Fruit fly (Drosophila melanogaster) whole organism, embryonic: Measurements from ENCODE around the gene ppk20.

Experiments
- Bdp1 ChIP-seq: fragments of 200-800 bp; sonication (Bioruptor generic); optimal IDR thresholded peaks from 3 replicates; lab custom pipeline; 2016; ENCODE audit warnings: missing biosample characterization, missing genetic modification characterization
- Blimp-1 ChIP-seq: fragments of 200-800 bp; sonication (Bioruptor generic); optimal IDR thresholded peaks from 3 replicates; lab custom pipeline; 2018; ENCODE audit warnings: missing biosample characterization, missing genetic modification characterization, mild to moderate bottlenecking, moderate library complexity, missing genetic modification reagents
- CG10267 ChIP-seq: fragments of 200-800 bp; sonication (Bioruptor generic); optimal IDR thresholded peaks from 2 replicates; lab custom pipeline; 2018; ENCODE audit warnings: missing biosample characterization, mild to moderate bottlenecking, missing genetic modification characterization, moderate library complexity
- CG11723 ChIP-seq: fragments of 200-800 bp; sonication (Bioruptor generic); optimal IDR thresholded peaks from 2 replicates; lab custom pipeline; 2017; ENCODE audit warnings: missing biosample characterization, mild to moderate bottlenecking, missing genetic modification characterization
- CG12391 ChIP-seq: fragments of 200-800 bp; sonication (Bioruptor generic); optimal IDR thresholded peaks from 3 replicates; lab custom pipeline; 2018; ENCODE audit warnings: missing biosample characterization, mild to moderate bottlenecking, missing genetic modification characterization, moderate library complexity
- CG13123 ChIP-seq: fragments of 200-800 bp; sonication (Bioruptor generic); optimal IDR thresholded peaks from 2 replicates; lab custom pipeline; 2016; ENCODE audit warnings: missing biosample characterization, missing genetic modification characterization
- CG13296 ChIP-seq: fragments of 200-800 bp; sonication (Bioruptor generic); optimal IDR thresholded peaks from 3 replicates; lab custom pipeline; 2018; ENCODE audit warnings: missing biosample characterization, mild to moderate bottlenecking, missing genetic modification characterization
- CG14050 ChIP-seq: fragments of 200-800 bp; sonication (Bioruptor generic); IDR thresholded peaks from 3 replicates; pipeline ENCODE4 v1.3.6; 2022; ENCODE audit warnings: missing biosample characterization, missing genetic modification characterization
- CG1602 ChIP-seq: fragments of 200-800 bp; sonication (Bioruptor generic); optimal IDR thresholded peaks from 3 replicates; lab custom pipeline; 2016; ENCODE audit warnings: missing biosample characterization, missing genetic modification characterization
- CG17568 ChIP-seq: fragments of 200-800 bp; sonication (Bioruptor generic); optimal IDR thresholded peaks from 2 replicates; lab custom pipeline; 2018; ENCODE audit warnings: missing biosample characterization, mild to moderate bottlenecking, missing genetic modification characterization, moderate library complexity
- CG17829 ChIP-seq: fragments of 200-800 bp; optimal IDR thresholded peaks from 2 replicates; lab custom pipeline; 2019; ENCODE audit warnings: missing biosample characterization, mild to moderate bottlenecking, missing genetic modification characterization, moderate library complexity
- CG2116 ChIP-seq: fragments of 200-800 bp; sonication (Bioruptor generic); optimal IDR thresholded peaks from 3 replicates; lab custom pipeline; 2018; ENCODE audit warnings: missing biosample characterization, mild to moderate bottlenecking, missing genetic modification characterization
- CG31441 ChIP-seq: fragments of 200-800 bp; sonication (Bioruptor generic); IDR thresholded peaks from 2 replicates; pipeline ENCODE4 v1.3.6; 2022; ENCODE audit warnings: missing biosample characterization, missing genetic modification characterization
- CG34224 ChIP-seq: fragments of 200-800 bp; sonication (Bioruptor generic); IDR thresholded peaks from 3 replicates; pipeline ENCODE4 v1.3.6; 2022; ENCODE audit warnings: missing biosample characterization, missing genetic modification characterization; ENCODE audit not compliant: partially characterized antibody
- CG3995 ChIP-seq: fragments of 200-800 bp; sonication (Bioruptor generic); optimal IDR thresholded peaks from 3 replicates; lab custom pipeline; 2016; ENCODE audit warnings: missing biosample characterization, missing genetic modification characterization
- CG42726 ChIP-seq: fragments of 200-800 bp; sonication (Bioruptor generic); IDR thresholded peaks from 2 replicates; pipeline ENCODE4 v1.3.6; 2022; ENCODE audit warnings: missing biosample characterization, missing genetic modification characterization; ENCODE audit not compliant: partially characterized antibody
- CG4360 ChIP-seq: fragments of 200-800 bp; sonication (Bioruptor generic); IDR thresholded peaks from 2 replicates; pipeline ENCODE4 v1.3.6; 2022; ENCODE audit warnings: missing biosample characterization, missing genetic modification characterization
- CG4707 ChIP-seq: fragments of 200-800 bp; sonication (Bioruptor generic); optimal IDR thresholded peaks from 2 replicates; lab custom pipeline; 2018; ENCODE audit warnings: missing biosample characterization, mild to moderate bottlenecking, missing genetic modification characterization, moderate library complexity
- CG6175 ChIP-seq: fragments of 200-800 bp; sonication (Bioruptor generic); IDR thresholded peaks from 3 replicates; pipeline ENCODE4 v1.3.6; 2022; ENCODE audit warnings: missing biosample characterization, missing genetic modification characterization
- CG6272 ChIP-seq: fragments of 200-800 bp; sonication (Bioruptor generic); IDR thresholded peaks from 2 replicates; pipeline ENCODE4 v1.3.6; 2022; ENCODE audit warnings: missing biosample characterization, missing genetic modification characterization
- CG7786 ChIP-seq: fragments of 200-800 bp; sonication (Bioruptor generic); optimal IDR thresholded peaks from 2 replicates; lab custom pipeline; 2016; ENCODE audit warnings: missing biosample characterization, missing genetic modification characterization
- CG8924 ChIP-seq: fragments of 200-800 bp; optimal IDR thresholded peaks from 3 replicates; lab custom pipeline; 2019; ENCODE audit warnings: missing biosample characterization, mild to moderate bottlenecking, missing genetic modification characterization, moderate library complexity
- CG8944 ChIP-seq: fragments of 200-800 bp; sonication (Bioruptor generic); optimal IDR thresholded peaks from 3 replicates; lab custom pipeline; 2016; ENCODE audit warnings: missing biosample characterization, missing genetic modification characterization
- Doc2 ChIP-seq: fragments of 200-800 bp; sonication (Bioruptor generic); IDR thresholded peaks from 2 replicates; pipeline ENCODE4 v1.3.6; 2022; ENCODE audit warnings: missing biosample characterization, missing genetic modification characterization
- Ets65A ChIP-seq: fragments of 200-800 bp; sonication (Bioruptor generic); peaks from one replicate; lab custom pipeline; 2016; ENCODE audit warnings: missing biosample characterization, missing genetic modification characterization
- Fer2 ChIP-seq: fragments of 200-800 bp; sonication (Bioruptor generic); optimal IDR thresholded peaks from 2 replicates; lab custom pipeline; 2018; ENCODE audit warnings: missing biosample characterization, mild to moderate bottlenecking, missing genetic modification characterization, moderate library complexity
- Hmr ChIP-seq: fragments of 200-800 bp; sonication (Bioruptor generic); optimal IDR thresholded peaks from 3 replicates; lab custom pipeline; 2017; ENCODE audit warnings: mild to moderate bottlenecking, missing biosample characterization, missing genetic modification reagents, missing genetic modification characterization
- Mes4 ChIP-seq: fragments of 200-800 bp; sonication (Bioruptor generic); optimal IDR thresholded peaks from 2 replicates; lab custom pipeline; 2016; ENCODE audit warnings: missing biosample characterization, missing genetic modification characterization
- NC2β ChIP-seq: fragments of 200-800 bp; sonication (Bioruptor generic); optimal IDR thresholded peaks from 2 replicates; lab custom pipeline; 2016; ENCODE audit warnings: missing biosample characterization, missing genetic modification characterization
- NK7.1 ChIP-seq: fragments of 200-800 bp; sonication (Bioruptor generic); optimal IDR thresholded peaks from 3 replicates; lab custom pipeline; 2016; ENCODE audit warnings: missing biosample characterization, missing genetic modification characterization
- Poxn ChIP-seq: fragments of 200-800 bp; sonication (Bioruptor generic); IDR thresholded peaks from 2 replicates; pipeline ENCODE4 v1.3.6; 2022; ENCODE audit warnings: missing biosample characterization, missing genetic modification characterization
- Sry-β ChIP-seq: fragments of 200-800 bp; sonication (Bioruptor generic); optimal IDR thresholded peaks from 2 replicates; lab custom pipeline; 2018; ENCODE audit warnings: missing biosample characterization, mild to moderate bottlenecking, missing genetic modification characterization, moderate library complexity
- ac ChIP-seq: fragments of 200-800 bp; sonication (Bioruptor generic); optimal IDR thresholded peaks from 3 replicates; lab custom pipeline; 2017; ENCODE audit warnings: missing biosample characterization, mild to moderate bottlenecking, missing genetic modification characterization
- crc ChIP-seq: fragments of 200-800 bp; sonication (Bioruptor generic); optimal IDR thresholded peaks from 2 replicates; lab custom pipeline; 2016; ENCODE audit warnings: missing biosample characterization, missing genetic modification characterization
- dan ChIP-seq: fragments of 200-800 bp; sonication (Bioruptor generic); IDR thresholded peaks from 2 replicates; pipeline ENCODE4 v1.3.6; 2022; ENCODE audit warnings: missing biosample characterization, missing genetic modification characterization
- dpn ChIP-seq, 2 experiments: fragments of 200-800 bp; sonication (Bioruptor generic); optimal IDR thresholded peaks; 3 replicates each; lab custom pipeline; 2016; ENCODE audit warnings: missing biosample characterization in 2 of 2, missing genetic modification characterization in 2 of 2
- fd102C ChIP-seq: fragments of 200-800 bp; sonication (Bioruptor generic); optimal IDR thresholded peaks from 2 replicates; lab custom pipeline; 2018; ENCODE audit warnings: missing biosample characterization, mild to moderate bottlenecking, missing genetic modification characterization, moderate library complexity
- fd64A ChIP-seq: fragments of 200-800 bp; sonication (Bioruptor generic); optimal IDR thresholded peaks from 3 replicates; lab custom pipeline; 2018; ENCODE audit warnings: missing biosample characterization, mild to moderate bottlenecking, missing genetic modification characterization
- ftz-f1 ChIP-seq: fragments of 200-800 bp; sonication (Bioruptor generic); optimal IDR thresholded peaks from 2 replicates; lab custom pipeline; 2016; ENCODE audit warnings: missing biosample characterization, missing genetic modification characterization
- h ChIP-seq: fragments of >200 bp; optimal IDR thresholded peaks from 2 replicates; lab custom pipeline; 2017
- hb ChIP-seq: fragments of 200-800 bp; sonication (Bioruptor generic); IDR thresholded peaks from 3 replicates; pipeline ENCODE4 v1.3.6; 2022; ENCODE audit warnings: missing biosample characterization, missing genetic modification characterization; ENCODE audit not compliant: partially characterized antibody
- hth ChIP-seq: fragments of >200 bp; optimal IDR thresholded peaks from 2 replicates; lab custom pipeline; 2017; ENCODE audit warnings: inconsistent platforms
- kah ChIP-seq: fragments of 200-800 bp; sonication (Bioruptor generic); optimal IDR thresholded peaks from 2 replicates; lab custom pipeline; 2018; ENCODE audit warnings: missing biosample characterization, mild to moderate bottlenecking, missing genetic modification characterization
- kay ChIP-seq: fragments of 200-800 bp; sonication (Bioruptor generic); optimal IDR thresholded peaks from 2 replicates; lab custom pipeline; 2016; ENCODE audit warnings: missing biosample characterization, missing genetic modification characterization
- lilli ChIP-seq: fragments of 200-800 bp; sonication (Bioruptor generic); optimal IDR thresholded peaks from 3 replicates; lab custom pipeline; 2016; ENCODE audit warnings: missing biosample characterization, missing genetic modification characterization
- mam ChIP-seq: fragments of 200-800 bp; sonication (Bioruptor generic); optimal IDR thresholded peaks from 3 replicates; lab custom pipeline; 2016; ENCODE audit warnings: missing biosample characterization, missing genetic modification characterization
- nerfin-2 ChIP-seq: fragments of 200-800 bp; sonication (Bioruptor generic); IDR thresholded peaks from 2 replicates; pipeline ENCODE4 v1.3.6; 2022; ENCODE audit warnings: missing biosample characterization, missing genetic modification characterization; ENCODE audit not compliant: partially characterized antibody
- pan ChIP-seq, 4 experiments: fragments of >200 bp in 3 of 4; fragments of 200-800 bp in 1 of 4; sonication (Bioruptor generic) in 1 of 4; optimal IDR thresholded peaks in 3 of 4; IDR thresholded peaks in 1 of 4; 2 replicates each; pipeline versions ENCODE4 v1.3.6 to Lab custom; 2017 to 2022; ENCODE audit warnings: missing biosample characterization in 2 of 4, missing genetic modification characterization in 2 of 4, mixed read lengths in 1 of 4
- slbo ChIP-seq: fragments of 200-800 bp; sonication (Bioruptor generic); IDR thresholded peaks from 2 replicates; pipeline ENCODE4 v1.3.6; 2022; ENCODE audit warnings: missing biosample characterization, missing genetic modification characterization
- tx ChIP-seq: fragments of 200-800 bp; sonication (Bioruptor generic); optimal IDR thresholded peaks from 2 replicates; lab custom pipeline; 2016; ENCODE audit warnings: missing biosample characterization, missing genetic modification characterization
- vvl ChIP-seq: fragments of 200-800 bp; sonication (Bioruptor generic); IDR thresholded peaks from 2 replicates; pipeline ENCODE4 v1.3.6; 2022; ENCODE audit warnings: missing biosample characterization, missing genetic modification characterization

ppk20 gene

dm6 chr3R:29675333-29675732 is 6.7 kb upstream of the ppk20 start, which contains the start of the genes Bub3 and Cap-D2 (continued):
- TF ChIP-seq CG8924 (peak; percentile 65), CG31441 (no peak), CG11723 (peak; percentile 16), NC2β (GFP tag; lab: Kevin White, UChicago) (peak; percentile 78), CG4707 (no peak), CG17829 (tag; lab: Kevin White, UChicago) (peak; percentile 49), vvl (GFP tag; lab: Robert Waterston, UW) (peak; percentile 52; the same call in 1 of the 2 replicates), CG2116 (GFP tag; lab: Kevin White, UChicago) (peak; percentile 76), CG10267 (tag; lab: Kevin White, UChicago) (peak; percentile 65), Ets65A (GFP tag; lab: Kevin White, UChicago) (peak; percentile 97), Doc2 (no peak), NK7.1 (GFP tag; lab: Kevin White, UChicago) (no peak), CG8944 (peak; percentile 78), hth (lab: Kevin White, UChicago) (no peak), Blimp-1 (GFP tag; lab: Kevin White, UChicago) (peak; percentile 63), CG7786 (GFP tag; lab: Kevin White, UChicago) (peak; percentile 58), CG17568 (no peak), dan (GFP tag; lab: Robert Waterston, UW) (no peak), mam (GFP tag; lab: Kevin White, UChicago) (peak; percentile 84), Fer2 (tag; lab: Kevin White, UChicago) (peak; percentile 23), Mes4 (GFP tag; lab: Kevin White, UChicago) (peak; percentile 38), fd102C (GFP tag; lab: Kevin White, UChicago) (no peak), kah (no peak), CG13123 (peak; percentile 47), ac (GFP tag; lab: Kevin White, UChicago) (no peak), CG34224 (GFP tag; lab: Robert Waterston, UW) (peak; percentile 90), lilli (GFP tag; lab: Kevin White, UChicago) (peak; percentile 83), pan (optimal IDR thresholded peaks at IDR 0.05; lab: Kevin White, UChicago) (no peak), pan (GFP tag; optimal IDR thresholded peaks at IDR 0.05 in 1 of 2, IDR thresholded peaks at IDR 0.05 in 1 of 2) (peak in 1 of 2 experiments; percentile 63), CG6175 (GFP tag; lab: Robert Waterston, UW) (no peak), CG12391 (tag; lab: Kevin White, UChicago) (peak; percentile 79), CG1602 (GFP tag; lab: Kevin White, UChicago) (peak; percentile 74), Poxn (no peak), CG13296 (GFP tag; lab: Kevin White, UChicago) (no peak), CG14050 (peak; percentile 70), fd64A (GFP tag; lab: Kevin White, UChicago) (no peak), kay (GFP tag; lab: Kevin White, UChicago) (no peak), nerfin-2 (GFP tag; lab: Robert Waterston, UW) (peak; percentile 70), h (lab: Kevin White, UChicago) (no peak), CG6272 (GFP tag; lab: Robert Waterston, UW) (peak; percentile 43; the same call in 1 of the 2 replicates), crc (GFP tag; lab: Kevin White, UChicago) (peak; percentile 56), hb (GFP tag; lab: Robert Waterston, UW) (peak; percentile 76), tx (GFP tag; lab: Kevin White, UChicago) (peak; percentile 64), CG42726 (0 out of 2 replicates have a peak, but pooled peaks have one; percentile 12), CG3995 (GFP tag; lab: Kevin White, UChicago) (peak; percentile 3), Bdp1 (peak; percentile 58), slbo (GFP tag; lab: Robert Waterston, UW) (peak; percentile 81), Sry-β (peak; percentile 4), CG4360 (no peak), Hmr (GFP tag; lab: Kevin White, UChicago) (peak; percentile 60), dpn (GFP tag; optimal IDR thresholded peaks at IDR 0.05; lab: Kevin White, UChicago) (peak; percentile 83 to 84), ftz-f1 (GFP tag; lab: Kevin White, UChicago) (no peak)
